Fruit fly (Drosophila melanogaster): ENCODE data around the gene aus.

Gene aus

dm6 chr3R:21359375-21360191 is 10.2 kb upstream of the aus start:
- TF ChIP-seq bab1 (GFP tag; optimal IDR thresholded peaks at IDR 0.05) (no peak), Mnt (GFP tag; optimal IDR thresholded peaks at IDR 0.05) (peak; percentile 44)

- no peak for TF ChIP-seq cic (GFP tag; optimal IDR thresholded peaks at IDR 0.05)
- TF ChIP-seq Clk (GFP tag; optimal IDR thresholded peaks at IDR 0.05): peak; percentile 17
- TF ChIP-seq tj (GFP tag; optimal IDR thresholded peaks at IDR 0.05): peak; percentile 94
- TF ChIP-seq CG7101 (tag; optimal IDR thresholded peaks at IDR 0.05): peak; percentile 17
Measured at dm6 chr3R:21349870-21350314, 491 bp upstream of the aus start.

dm6 chr3R:21348367-21349038 is 898 bp downstream of the aus start:
- TF ChIP-seq tj (GFP tag; optimal IDR thresholded peaks at IDR 0.05) (peak; percentile 45), CG14711 (tag; optimal IDR thresholded peaks at IDR 0.05) (no peak), CG1620 (GFP tag; optimal IDR thresholded peaks at IDR 0.05) (no peak), bab1 (GFP tag; optimal IDR thresholded peaks at IDR 0.05) (peak; percentile 33), CG33017 (tag; optimal IDR thresholded peaks at IDR 0.05) (no peak)

- TF ChIP-seq Hr96 (GFP tag; optimal IDR thresholded peaks at IDR 0.05): no peak
- no peak for TF ChIP-seq pad (GFP tag; optimal IDR thresholded peaks at IDR 0.05)
- TF ChIP-seq kay (GFP tag; ENCODE audit: borderline replicate concordance): peak; percentile 46
- TF ChIP-seq CG11617 (GFP tag; optimal IDR thresholded peaks at IDR 0.05): no peak
Measured at dm6 chr3R:21347815-21348186, 1.6 kb downstream of the aus start.

- TF ChIP-seq CG7045 (GFP tag; optimal IDR thresholded peaks at IDR 0.05): no peak
- TF ChIP-seq CG7101 (tag; optimal IDR thresholded peaks at IDR 0.05): no peak
- no peak for TF ChIP-seq CG5204 (GFP tag; optimal IDR thresholded peaks at IDR 0.05)
- no peak for TF ChIP-seq Clk (GFP tag; optimal IDR thresholded peaks at IDR 0.05)
- TF ChIP-seq cnc (optimal IDR thresholded peaks at IDR 0.05): no peak
- TF ChIP-seq ovo (GFP tag; optimal IDR thresholded peaks at IDR 0.05): no peak
- no peak for TF ChIP-seq Hr96 (GFP tag; optimal IDR thresholded peaks at IDR 0.05)
- no peak for TF ChIP-seq CG33017 (tag; optimal IDR thresholded peaks at IDR 0.05)
- TF ChIP-seq Mnt (GFP tag; optimal IDR thresholded peaks at IDR 0.05): no peak
- no peak for TF ChIP-seq Crg-1 (GFP tag; optimal IDR thresholded peaks at IDR 0.05)
Measured at dm6 chr3R:21347023-21347814, 2.2 kb downstream of the aus start.

- TF ChIP-seq CG33017 (tag; optimal IDR thresholded peaks at IDR 0.05) (no peak), Mnt (GFP tag; optimal IDR thresholded peaks at IDR 0.05) (no peak), Clk (GFP tag; optimal IDR thresholded peaks at IDR 0.05) (no peak), bab1 (GFP tag; optimal IDR thresholded peaks at IDR 0.05) (no peak), kay (GFP tag; ENCODE audit: borderline replicate concordance) (no peak), CG11617 (GFP tag; optimal IDR thresholded peaks at IDR 0.05) (no peak), CG1620 (GFP tag; optimal IDR thresholded peaks at IDR 0.05) (no peak), CG5204 (GFP tag; optimal IDR thresholded peaks at IDR 0.05) (no peak)
Measured at dm6 chr3R:21345011-21345410, 4.4 kb downstream of the aus start.

- no peak for TF ChIP-seq kay (GFP tag; ENCODE audit: borderline replicate concordance)
Measured at dm6 chr3R:21343229-21343628, 6.2 kb downstream of the aus start.

dm6 chr3R:21339448-21340268 is 9.7 kb downstream of the aus start:
- TF ChIP-seq CG12768 (GFP tag; optimal IDR thresholded peaks at IDR 0.05) (no peak), CG7045 (GFP tag; optimal IDR thresholded peaks at IDR 0.05) (no peak), CG1620 (GFP tag; optimal IDR thresholded peaks at IDR 0.05) (no peak), CG5204 (GFP tag; optimal IDR thresholded peaks at IDR 0.05) (no peak), Mnt (GFP tag; optimal IDR thresholded peaks at IDR 0.05) (no peak)

Measured in whole organism, adult.